Worm (Caenorhabditis elegans): Measurements from ENCODE around the gene Y48A6B.8.

Gene Y48A6B.8

DNA sequence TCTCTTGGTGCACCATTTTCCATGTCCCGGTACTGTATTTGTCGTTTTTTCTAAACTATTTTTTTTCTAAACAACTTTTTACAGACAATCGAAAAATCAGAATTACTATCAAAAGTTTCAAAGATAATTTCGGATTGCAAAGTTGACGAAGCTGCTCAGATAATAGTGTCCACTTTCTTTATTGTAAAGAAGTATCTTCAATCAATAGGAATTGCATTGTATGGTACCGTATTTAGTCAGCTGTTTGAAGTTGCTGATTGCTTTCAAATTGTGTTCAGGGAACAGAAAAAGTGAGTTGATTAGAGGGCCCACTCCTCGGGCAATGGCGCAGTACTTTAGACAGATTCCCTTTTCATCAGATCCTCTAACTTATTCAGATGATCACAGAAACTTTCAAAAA, 47.7 kb downstream of the Y48A6B.8 start:
- TF ChIP-seq sox-2 (GFP tag; IDR thresholded peaks at IDR 0.05): no peak
- no peak for TF ChIP-seq fkh-6 (tag; optimal IDR thresholded peaks at IDR 0.05)
- TF ChIP-seq pag-3 (tag; optimal IDR thresholded peaks at IDR 0.05; ENCODE audit: borderline replicate concordance): no peak
- TF ChIP-seq K09A11.1 (tag; optimal IDR thresholded peaks at IDR 0.05; ENCODE audit: insufficient read depth): no peak
- TF ChIP-seq F13H6.1 (tag; optimal IDR thresholded peaks at IDR 0.05): no peak
- TF ChIP-seq ahr-1 (tag; optimal IDR thresholded peaks at IDR 0.05): no peak
- TF ChIP-seq npax-4 (tag; optimal IDR thresholded peaks at IDR 0.05): no peak
- TF ChIP-seq eyg-1 (tag; optimal IDR thresholded peaks at IDR 0.05): no peak
- no peak for TF ChIP-seq ztf-16 (tag; optimal IDR thresholded peaks at IDR 0.05)
- no peak for TF ChIP-seq unc-3 (GFP tag; conservative IDR thresholded peaks at IDR 0.05)
- TF ChIP-seq unc-3 (tag; optimal IDR thresholded peaks at IDR 0.05): no peak
- no peak for TF ChIP-seq pha-2 (tag; optimal IDR thresholded peaks at IDR 0.05)

All from whole organism, late embryonic.